Fruit fly (Drosophila melanogaster): ENCODE measurements around the gene RhoGAP68F.

The RhoGAP68F gene

dm6 chr3L:12131918-12132317 lies 6.8 kb upstream of the RhoGAP68F start, which contains the start of gene DEF8 (continued):
- TF ChIP-seq HLH54F (GFP tag; optimal IDR thresholded peaks at IDR 0.05) (peak; percentile 28), Bteb2 (GFP tag; optimal IDR thresholded peaks at IDR 0.05) (peak; percentile 19), Atf6 (GFP tag; IDR thresholded peaks at IDR 0.05) (peak; percentile 86), tx (GFP tag; optimal IDR thresholded peaks at IDR 0.05) (peak; percentile 29), B-H1 (GFP tag; IDR thresholded peaks at IDR 0.05) (peak; percentile 76), pan (optimal IDR thresholded peaks at IDR 0.05) (no peak), pan (GFP tag; optimal IDR thresholded peaks at IDR 0.05 in 1 of 2, IDR thresholded peaks at IDR 0.05 in 1 of 2) (peak in 1 of 2 experiments; percentile 91), ci (GFP tag; IDR thresholded peaks at IDR 0.05) (peak; percentile 89), CG8478 (optimal IDR thresholded peaks at IDR 0.05) (no peak), CHES-1-like (GFP tag; optimal IDR thresholded peaks at IDR 0.05) (peak; percentile 12), Fer1 (GFP tag; optimal IDR thresholded peaks at IDR 0.05) (peak; percentile 88), CG7786 (GFP tag; optimal IDR thresholded peaks at IDR 0.05) (peak; percentile 3), Hsf (GFP tag; optimal IDR thresholded peaks at IDR 0.05) (peak; percentile 59), CG3407 (GFP tag; optimal IDR thresholded peaks at IDR 0.05) (peak; percentile 38), bigmax (GFP tag; optimal IDR thresholded peaks at IDR 0.05) (no peak), pita (GFP tag; optimal IDR thresholded peaks at IDR 0.05) (no peak), CG4360 (GFP tag; IDR thresholded peaks at IDR 0.05) (peak; percentile 30), MTF-1 (GFP tag; optimal IDR thresholded peaks at IDR 0.05; ENCODE audit: borderline replicate concordance) (peak; percentile 44), YL-1 (GFP tag; optimal IDR thresholded peaks at IDR 0.05) (peak; percentile 82), Ets97D (GFP tag; optimal IDR thresholded peaks at IDR 0.05) (no peak), CG17361 (GFP tag; IDR thresholded peaks at IDR 0.05) (peak; percentile 96), nmo (GFP tag; optimal IDR thresholded peaks at IDR 0.05) (peak; percentile 92), CTCF (GFP tag; optimal IDR thresholded peaks at IDR 0.05) (no peak), cwo (GFP tag; optimal IDR thresholded peaks at IDR 0.05) (peak; percentile 74), CG8359 (GFP tag; optimal IDR thresholded peaks at IDR 0.05; ENCODE audit: borderline replicate concordance) (peak; percentile 60), Meics (GFP tag; optimal IDR thresholded peaks at IDR 0.05) (peak; percentile 84), CG1832 (GFP tag; optimal IDR thresholded peaks at IDR 0.05) (no peak), B-H2 (GFP tag; optimal IDR thresholded peaks at IDR 0.05) (no peak), CG18764 (GFP tag; optimal IDR thresholded peaks at IDR 0.05) (peak; percentile 80), CG9437 (GFP tag; optimal IDR thresholded peaks at IDR 0.05) (peak; percentile 81), kah (GFP tag; optimal IDR thresholded peaks at IDR 0.05) (peak; percentile 100), Med (GFP tag) (peak; percentile 90), HLH3B (GFP tag; IDR thresholded peaks at IDR 0.05) (peak; percentile 94), CG2712 (tag; optimal IDR thresholded peaks at IDR 0.05) (peak; percentile 92), gt (GFP tag; IDR thresholded peaks at IDR 0.05) (0 out of 2 replicates have a peak, but pooled peaks have one; percentile 22), NFAT (GFP tag; IDR thresholded peaks at IDR 0.05) (peak; percentile 71), Lhr (GFP tag; optimal IDR thresholded peaks at IDR 0.05) (peak; percentile 64), tio (GFP tag; optimal IDR thresholded peaks at IDR 0.05) (peak; percentile 65), lov (optimal IDR thresholded peaks at IDR 0.05) (no peak), lov (GFP tag; IDR thresholded peaks at IDR 0.05) (peak; percentile 64; the same call in 2 of the 3 replicates), Atf-2 (GFP tag; optimal IDR thresholded peaks at IDR 0.05) (peak; percentile 13), CG17359 (tag; optimal IDR thresholded peaks at IDR 0.05) (peak; percentile 91), CG32532 (GFP tag; IDR thresholded peaks at IDR 0.05) (peak; percentile 85), sna (GFP tag; IDR thresholded peaks at IDR 0.05; ENCODE audit: partially characterized antibody) (no peak), PHDP (tag; optimal IDR thresholded peaks at IDR 0.05) (peak; percentile 93), CG4617 (GFP tag; optimal IDR thresholded peaks at IDR 0.05; ENCODE audit: borderline replicate concordance) (peak; percentile 96), Oli (tag; optimal IDR thresholded peaks at IDR 0.05) (peak; percentile 85), HLHmδ (GFP tag; optimal IDR thresholded peaks at IDR 0.05) (no peak), CG7556 (GFP tag; optimal IDR thresholded peaks at IDR 0.05) (peak; percentile 80), CG15479 (GFP tag; optimal IDR thresholded peaks at IDR 0.05) (no peak), Elba2 (GFP tag; optimal IDR thresholded peaks at IDR 0.05) (no peak), h (optimal IDR thresholded peaks at IDR 0.05) (no peak), CG16863 (GFP tag; optimal IDR thresholded peaks at IDR 0.05) (peak; percentile 45)

Data from whole organism, embryonic.